Fruit fly (Drosophila melanogaster): ENCODE data around the gene LpR1.

dm6 chr3R:25755864-25756507 is 6.9 kb downstream of the LpR1 start:
- no peak for TF ChIP-seq usp (GFP tag; optimal IDR thresholded peaks at IDR 0.05)
- TF ChIP-seq lola (GFP tag; optimal IDR thresholded peaks at IDR 0.05) = no peak
- no peak for TF ChIP-seq HLH106 (tag; optimal IDR thresholded peaks at IDR 0.05)
- TF ChIP-seq pan (optimal IDR thresholded peaks at IDR 0.05) = no peak
- no peak for TF ChIP-seq h (GFP tag; optimal IDR thresholded peaks at IDR 0.05)
- TF ChIP-seq Jra (GFP tag; optimal IDR thresholded peaks at IDR 0.05) = no peak
- no peak for TF ChIP-seq psq (GFP tag; optimal IDR thresholded peaks at IDR 0.05)
- no peak for TF ChIP-seq Dfd (GFP tag; optimal IDR thresholded peaks at IDR 0.05)
- TF ChIP-seq ey (GFP tag; optimal IDR thresholded peaks at IDR 0.05) = no peak
- TF ChIP-seq Myc (optimal IDR thresholded peaks at IDR 0.05) = no peak
- TF ChIP-seq Mio (GFP tag; optimal IDR thresholded peaks at IDR 0.05) = no peak
- TF ChIP-seq Hr83 (GFP tag; optimal IDR thresholded peaks at IDR 0.05; ENCODE audit: poor library complexity, severe bottlenecking) = no peak
- no peak for TF ChIP-seq woc (GFP tag; optimal IDR thresholded peaks at IDR 0.05)
- TF ChIP-seq Rel (GFP tag; optimal IDR thresholded peaks at IDR 0.05) = no peak
- TF ChIP-seq Rel (tag; optimal IDR thresholded peaks at IDR 0.05) = no peak
